Fruit fly (Drosophila melanogaster) whole organism, wandering third instar larva: ENCODE results near the gene CecA2.

Experiments
- Hr78 ChIP-seq: fragments of >200 bp; optimal IDR thresholded peaks from 2 replicates; lab custom pipeline; 2017; ENCODE audit warnings: missing biosample characterization, missing genetic modification characterization
- psq ChIP-seq: fragments of 200-800 bp; sonication (Bioruptor generic); optimal IDR thresholded peaks from 3 replicates; lab custom pipeline; 2017; ENCODE audit warnings: missing biosample characterization, mild to moderate bottlenecking, missing genetic modification characterization, moderate library complexity

DNA sequence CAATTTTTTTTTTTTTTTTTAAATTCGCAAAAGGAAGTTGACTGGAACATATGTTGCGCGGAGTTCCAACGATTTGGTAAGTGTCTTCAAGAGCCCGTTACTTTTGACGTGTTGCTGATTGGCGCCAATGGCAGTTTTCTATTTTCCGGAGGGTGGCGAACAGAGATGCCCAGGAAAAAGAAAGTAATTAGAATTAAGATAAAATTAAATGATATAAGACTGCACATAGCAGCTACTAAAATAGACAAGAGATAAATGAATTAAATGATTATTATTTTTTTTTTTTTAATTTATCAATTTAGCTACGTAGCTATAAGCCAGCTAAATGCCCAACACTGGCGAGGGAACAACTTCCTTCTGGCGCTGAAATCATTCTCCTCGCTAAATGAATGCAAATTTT is 10.3 kb downstream of the CecA2 start:
- TF ChIP-seq psq (GFP tag; lab: Kevin White, UChicago), result no peak
- TF ChIP-seq Hr78 (GFP tag; lab: Kevin White, UChicago), result no peak
